Fruit fly (Drosophila melanogaster): ENCODE measurements around the gene BTBD9.
A peak's percentile ranks its signal among the peaks of the same experiment; 100 is the strongest.

Gene BTBD9

DNA sequence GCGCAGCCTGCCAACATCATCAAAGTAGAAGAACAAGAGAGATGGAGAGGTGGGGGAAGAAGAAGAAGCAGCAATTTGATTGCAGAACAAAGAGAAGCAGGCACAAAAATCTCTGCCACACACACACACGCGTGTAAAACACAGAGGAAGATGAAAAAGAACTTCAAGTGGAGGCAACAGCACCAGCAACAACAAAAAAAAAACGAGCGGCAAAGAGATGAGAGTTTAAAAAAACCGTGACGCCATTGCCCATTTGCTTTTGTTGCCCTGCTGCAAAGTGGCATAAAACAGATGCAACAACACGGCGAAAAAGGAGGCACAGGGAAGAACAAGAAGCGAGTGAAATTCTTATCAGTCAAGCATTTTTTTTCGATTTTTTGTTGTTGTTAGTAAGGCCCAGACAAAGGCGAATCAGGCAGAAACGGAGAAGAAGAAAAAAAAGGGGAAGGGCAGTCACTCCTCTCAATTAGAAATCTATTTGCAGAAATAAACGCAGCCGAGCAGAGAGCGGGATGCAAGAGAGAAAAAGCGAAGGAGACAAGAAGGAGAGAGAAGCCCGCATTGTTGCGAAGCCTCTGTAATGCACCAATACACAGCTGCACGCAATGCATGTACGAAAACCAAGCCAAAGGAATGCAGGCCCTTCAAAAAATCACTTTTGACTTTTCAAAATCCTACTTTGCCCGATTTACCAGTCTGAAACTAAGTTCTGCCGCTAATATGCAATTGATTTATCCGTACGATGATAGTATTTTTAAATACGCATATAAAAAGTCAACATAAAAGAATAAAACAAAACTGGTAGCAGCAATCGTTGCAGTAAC lies 26.4 kb upstream of the BTBD9 start:
- TF ChIP-seq psq (optimal IDR thresholded peaks at IDR 0.05) (no peak), CG8478 (optimal IDR thresholded peaks at IDR 0.05) (no peak), pan (optimal IDR thresholded peaks at IDR 0.05) (no peak), Dll (optimal IDR thresholded peaks at IDR 0.05) (no peak), usp (GFP tag; optimal IDR thresholded peaks at IDR 0.05) (no peak), EcR (GFP tag; optimal IDR thresholded peaks at IDR 0.05) (peak in 1 of 2 experiments; percentile 59)

DNA sequence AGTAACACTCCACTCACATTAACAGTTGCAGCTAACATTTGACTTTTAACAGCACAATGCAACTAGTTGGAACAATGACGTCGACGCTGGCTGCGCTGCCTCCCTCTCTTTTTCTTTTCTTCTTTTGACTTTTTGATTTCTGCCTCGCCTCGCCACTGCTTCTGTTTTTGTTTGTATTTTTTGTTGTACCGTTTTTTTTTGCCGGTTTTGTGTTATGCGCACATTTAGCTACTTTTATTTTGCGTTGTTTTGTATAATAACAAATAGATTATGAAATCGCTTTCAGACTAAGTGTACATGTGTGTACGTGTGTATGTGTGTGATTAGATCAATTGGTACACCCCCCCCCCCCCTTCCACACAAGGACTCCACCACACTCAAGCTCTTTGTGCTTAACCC lies 25.8 kb upstream of the BTBD9 start:
- no peak for TF ChIP-seq usp (GFP tag; optimal IDR thresholded peaks at IDR 0.05)
- TF ChIP-seq psq (optimal IDR thresholded peaks at IDR 0.05), result no peak
- no peak for TF ChIP-seq CG8478 (optimal IDR thresholded peaks at IDR 0.05)
- TF ChIP-seq EcR (GFP tag; optimal IDR thresholded peaks at IDR 0.05), result no peak
- no peak for TF ChIP-seq pan (optimal IDR thresholded peaks at IDR 0.05)

DNA sequence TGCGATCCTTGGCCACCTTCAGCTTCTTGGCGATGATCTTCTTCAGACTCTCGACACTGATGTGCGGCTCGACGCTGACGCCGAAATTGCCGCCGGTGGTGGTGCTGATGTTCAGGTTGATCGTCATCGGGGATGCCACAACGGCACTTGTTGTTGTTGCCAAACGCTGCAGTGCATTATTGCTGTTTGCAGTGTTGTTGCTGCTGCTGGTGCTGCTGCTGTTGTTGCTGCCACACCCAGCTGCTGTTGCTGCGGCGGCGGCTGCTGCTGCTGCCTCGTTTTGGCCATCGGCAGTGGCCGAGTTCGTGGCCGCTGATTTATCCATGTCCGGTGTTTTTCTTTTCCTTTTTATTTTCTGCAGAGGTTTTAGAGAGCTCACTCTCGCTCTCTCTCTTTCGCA lies 24.5 kb upstream of the BTBD9 start:
- no peak for TF ChIP-seq psq (optimal IDR thresholded peaks at IDR 0.05)
- no peak for TF ChIP-seq EcR (GFP tag; optimal IDR thresholded peaks at IDR 0.05)
- TF ChIP-seq usp (GFP tag; optimal IDR thresholded peaks at IDR 0.05), result no peak
- no peak for TF ChIP-seq Dll (optimal IDR thresholded peaks at IDR 0.05)
- no peak for TF ChIP-seq CG8478 (optimal IDR thresholded peaks at IDR 0.05)
- no peak for TF ChIP-seq pan (optimal IDR thresholded peaks at IDR 0.05)

DNA sequence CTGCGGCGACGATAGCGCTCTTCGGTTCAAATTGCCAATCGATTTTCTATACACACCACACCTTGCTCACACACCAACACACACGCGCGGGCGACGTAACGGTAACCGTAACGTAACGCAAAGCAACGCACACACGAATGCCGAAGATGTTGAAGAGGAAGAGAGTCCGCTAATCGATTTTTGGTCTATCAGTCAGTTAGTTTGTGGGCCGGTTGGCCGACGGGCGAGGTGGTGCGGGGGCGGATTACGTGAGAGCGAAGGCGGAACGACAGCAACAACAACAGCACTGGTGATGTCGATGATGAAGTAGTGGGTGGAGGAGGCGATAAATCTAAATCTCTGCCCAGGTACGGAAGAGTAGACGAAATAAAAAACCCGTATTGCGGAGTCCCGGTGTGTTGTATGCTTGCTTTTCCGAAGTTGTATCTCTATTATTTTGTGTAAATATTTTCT lies 24.0 kb upstream of the BTBD9 start, which contains the start of gene ras:
TSS of gene ras (plus strand) at position 188 of the 453 bp plus-strand sequence.
- TF ChIP-seq Dll (optimal IDR thresholded peaks at IDR 0.05), result no peak
- TF ChIP-seq EcR (GFP tag; optimal IDR thresholded peaks at IDR 0.05), result no peak
- no peak for TF ChIP-seq usp (GFP tag; optimal IDR thresholded peaks at IDR 0.05)
- no peak for TF ChIP-seq psq (optimal IDR thresholded peaks at IDR 0.05)
- no peak for TF ChIP-seq pan (optimal IDR thresholded peaks at IDR 0.05)
- no peak for TF ChIP-seq CG8478 (optimal IDR thresholded peaks at IDR 0.05)

DNA sequence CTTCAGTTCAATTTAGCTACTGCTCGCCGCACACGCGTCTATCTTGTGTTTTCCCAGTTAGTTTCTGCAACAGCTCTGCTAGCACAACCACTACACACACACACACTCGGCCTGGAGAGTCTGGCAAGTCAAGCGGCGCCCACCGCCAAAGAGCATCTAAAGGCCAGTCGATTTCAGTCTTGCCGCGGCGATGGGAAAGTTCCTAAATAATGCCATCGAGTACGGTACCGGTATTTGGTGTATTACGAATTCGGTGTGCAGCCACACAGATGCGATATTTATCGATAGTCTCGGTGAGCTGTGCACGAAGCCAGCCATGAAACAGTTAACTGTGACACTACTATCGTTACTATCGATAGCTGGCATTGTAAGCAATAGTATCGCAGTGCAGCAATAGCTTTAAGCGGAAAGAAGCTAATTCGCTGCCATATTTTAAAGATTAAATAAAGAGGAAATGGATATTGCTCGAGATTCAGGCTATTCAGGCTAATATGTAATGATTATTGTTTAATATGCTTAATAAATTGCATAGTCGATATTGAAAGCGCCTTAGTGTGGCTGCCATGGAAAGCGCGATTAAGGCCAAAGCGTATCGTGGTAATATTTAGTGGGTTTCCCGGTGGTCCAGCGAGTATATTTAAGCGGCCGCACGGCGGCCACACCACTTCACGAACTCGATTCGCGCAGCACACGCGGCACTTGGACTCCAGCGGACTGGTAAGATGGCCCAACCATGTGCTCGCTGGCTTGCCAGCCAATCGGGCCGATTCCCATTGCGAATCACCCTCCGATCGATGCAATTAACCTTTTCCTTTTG lies 23.4 kb upstream of the BTBD9 start, which contains the start of gene stx:
TSS of gene stx (minus strand) at position 171 of the 817 bp plus-strand sequence.
- no peak for TF ChIP-seq EcR (GFP tag; optimal IDR thresholded peaks at IDR 0.05)

DNA sequence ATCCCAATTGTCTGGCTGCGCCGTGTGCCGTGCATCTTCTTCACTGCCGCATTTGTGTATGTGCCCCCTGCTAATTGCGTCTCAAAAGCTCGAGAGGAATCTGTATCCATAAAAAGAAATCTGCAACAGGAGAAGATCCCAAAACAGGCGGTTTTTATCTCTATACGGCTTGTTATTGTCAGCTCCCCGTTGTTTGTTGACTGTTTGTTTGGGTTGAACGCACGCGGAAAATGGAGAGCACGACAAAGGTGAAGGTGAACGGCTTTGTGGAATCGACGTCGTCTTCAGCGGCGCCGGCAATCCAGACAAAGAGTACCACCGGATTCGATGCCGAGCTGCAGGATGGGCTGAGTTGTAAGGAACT lies 22.8 kb upstream of the BTBD9 start:
- TF ChIP-seq EcR (GFP tag; optimal IDR thresholded peaks at IDR 0.05) (no peak), psq (optimal IDR thresholded peaks at IDR 0.05) (no peak), CG8478 (optimal IDR thresholded peaks at IDR 0.05) (no peak), pan (optimal IDR thresholded peaks at IDR 0.05) (no peak), usp (GFP tag; optimal IDR thresholded peaks at IDR 0.05) (no peak), Dll (optimal IDR thresholded peaks at IDR 0.05) (no peak)

DNA sequence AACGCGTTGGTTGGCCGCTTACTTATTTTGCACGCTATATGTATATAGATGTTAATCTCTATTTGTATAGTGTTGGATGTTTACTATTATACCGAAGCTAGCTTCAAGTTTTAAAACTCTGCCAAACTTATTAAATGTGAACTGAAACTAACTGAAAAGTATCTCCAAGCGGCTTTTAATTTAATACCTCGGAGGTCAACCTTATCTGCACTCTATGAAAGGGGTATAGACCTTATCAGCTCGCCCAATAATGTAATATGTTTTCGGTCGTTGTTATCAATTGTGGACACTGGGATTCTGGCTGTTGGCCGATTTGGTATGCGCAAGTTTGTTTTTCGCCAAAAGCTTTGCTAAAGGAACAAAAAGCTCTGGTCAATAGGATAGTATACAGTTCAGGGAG lies 19.7 kb upstream of the BTBD9 start:
- TF ChIP-seq pan (optimal IDR thresholded peaks at IDR 0.05) (no peak), EcR (GFP tag; optimal IDR thresholded peaks at IDR 0.05) (no peak), usp (GFP tag; optimal IDR thresholded peaks at IDR 0.05) (no peak), psq (optimal IDR thresholded peaks at IDR 0.05) (no peak), CG8478 (optimal IDR thresholded peaks at IDR 0.05) (no peak), Dll (optimal IDR thresholded peaks at IDR 0.05) (no peak)

DNA sequence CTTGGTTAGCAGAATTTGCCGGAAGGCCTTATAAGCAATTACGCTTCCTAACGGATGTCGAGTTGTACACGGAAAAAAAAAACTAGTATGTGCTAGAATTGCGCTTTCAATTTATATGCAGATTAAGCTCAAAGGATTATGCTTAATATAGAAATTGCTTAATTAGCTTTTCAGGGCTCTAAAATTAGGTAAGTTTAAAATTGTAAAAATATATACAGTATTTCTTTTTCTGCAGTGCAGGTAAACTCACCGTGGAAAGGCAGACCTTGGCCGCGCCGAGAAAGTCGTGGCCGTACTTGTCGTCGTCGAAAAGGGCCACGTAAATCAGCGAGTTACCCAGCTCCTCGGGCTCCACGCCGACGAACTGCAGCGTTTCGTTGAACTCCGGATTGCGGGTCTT lies 17.7 kb upstream of the BTBD9 start:
- TF ChIP-seq pan (optimal IDR thresholded peaks at IDR 0.05), result no peak
- no peak for TF ChIP-seq EcR (GFP tag; optimal IDR thresholded peaks at IDR 0.05)
- TF ChIP-seq psq (optimal IDR thresholded peaks at IDR 0.05), result no peak

DNA sequence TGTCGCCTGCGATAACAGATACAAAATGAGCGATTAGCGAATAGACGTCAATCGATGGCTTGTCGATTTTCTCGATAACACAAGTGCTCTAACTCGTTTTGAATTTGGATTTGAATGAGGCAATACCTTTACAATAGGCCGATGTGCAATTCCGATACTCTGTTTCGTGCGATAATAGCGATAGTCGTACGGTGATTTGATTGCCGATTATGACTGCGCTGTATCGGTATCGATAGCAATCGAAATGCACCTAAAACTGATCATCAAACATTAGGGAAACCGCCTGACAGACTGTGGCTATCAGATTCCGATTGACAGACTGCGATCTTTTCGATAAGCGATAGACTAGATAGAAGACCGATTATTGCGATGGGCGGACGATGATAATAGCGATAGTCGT lies 16.6 kb upstream of the BTBD9 start:
- TF ChIP-seq CG8478 (optimal IDR thresholded peaks at IDR 0.05), result no peak
- no peak for TF ChIP-seq EcR (GFP tag; optimal IDR thresholded peaks at IDR 0.05)
- no peak for TF ChIP-seq pan (optimal IDR thresholded peaks at IDR 0.05)
- no peak for TF ChIP-seq psq (optimal IDR thresholded peaks at IDR 0.05)
- no peak for TF ChIP-seq Dll (optimal IDR thresholded peaks at IDR 0.05)
- no peak for TF ChIP-seq usp (GFP tag; optimal IDR thresholded peaks at IDR 0.05)

DNA sequence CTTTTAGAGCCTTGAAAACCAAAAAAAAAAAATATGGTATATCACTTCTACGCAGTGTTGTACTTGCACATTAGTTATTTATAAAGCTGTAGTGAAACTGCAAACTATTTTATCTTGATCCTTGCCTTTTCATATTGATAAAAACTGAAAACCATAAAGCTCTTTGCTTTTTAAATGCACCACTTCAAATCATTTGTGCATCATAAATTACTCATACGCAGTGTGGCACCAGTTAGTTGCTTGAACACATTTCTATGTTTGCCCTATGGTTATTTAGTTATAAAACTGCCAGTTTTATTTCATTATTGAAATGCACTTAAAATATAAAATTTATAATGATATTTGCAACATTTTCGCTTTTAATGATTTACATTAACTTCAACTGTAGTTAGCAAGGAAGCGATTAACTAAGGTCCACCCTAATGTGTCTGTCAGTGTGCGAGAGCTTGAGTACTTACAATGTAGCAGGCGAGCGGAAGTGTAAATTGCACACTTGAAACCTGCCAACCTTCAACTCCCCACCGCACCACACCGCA lies 12.2 kb upstream of the BTBD9 start:
- TF ChIP-seq EcR (GFP tag; optimal IDR thresholded peaks at IDR 0.05), result no peak
- no peak for TF ChIP-seq pan (optimal IDR thresholded peaks at IDR 0.05)
- TF ChIP-seq CG8478 (optimal IDR thresholded peaks at IDR 0.05), result no peak
- no peak for TF ChIP-seq Dll (optimal IDR thresholded peaks at IDR 0.05)

DNA sequence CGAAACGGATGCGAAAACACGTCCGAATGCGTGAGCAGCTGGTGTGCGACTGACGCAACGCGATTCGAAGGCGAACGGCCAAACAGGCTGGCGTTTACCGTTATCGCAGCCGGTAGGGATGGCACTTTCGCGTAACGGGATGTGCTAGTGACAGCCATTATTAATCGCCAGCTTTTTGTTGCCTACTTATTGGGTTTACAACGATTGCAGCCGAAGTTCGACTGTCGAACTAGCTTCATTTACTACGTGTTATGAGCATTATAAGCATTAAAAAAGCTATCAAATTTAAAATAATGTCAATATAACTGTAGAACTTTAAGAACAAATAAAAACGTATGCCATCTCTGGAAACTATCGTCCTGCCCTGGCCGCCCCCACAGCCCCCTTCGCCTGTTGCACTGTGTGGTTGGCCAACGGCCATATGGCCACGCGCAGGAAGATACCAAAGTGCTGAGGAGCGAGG lies 10.7 kb upstream of the BTBD9 start, which contains the start of gene Rph:
TSS of gene Rph (minus strand) at position 51 of the 463 bp plus-strand sequence.
- TF ChIP-seq EcR (GFP tag; optimal IDR thresholded peaks at IDR 0.05) (no peak), usp (GFP tag; optimal IDR thresholded peaks at IDR 0.05) (no peak), pan (optimal IDR thresholded peaks at IDR 0.05) (no peak), Dll (optimal IDR thresholded peaks at IDR 0.05) (no peak), psq (optimal IDR thresholded peaks at IDR 0.05) (no peak), CG8478 (optimal IDR thresholded peaks at IDR 0.05) (no peak)

DNA sequence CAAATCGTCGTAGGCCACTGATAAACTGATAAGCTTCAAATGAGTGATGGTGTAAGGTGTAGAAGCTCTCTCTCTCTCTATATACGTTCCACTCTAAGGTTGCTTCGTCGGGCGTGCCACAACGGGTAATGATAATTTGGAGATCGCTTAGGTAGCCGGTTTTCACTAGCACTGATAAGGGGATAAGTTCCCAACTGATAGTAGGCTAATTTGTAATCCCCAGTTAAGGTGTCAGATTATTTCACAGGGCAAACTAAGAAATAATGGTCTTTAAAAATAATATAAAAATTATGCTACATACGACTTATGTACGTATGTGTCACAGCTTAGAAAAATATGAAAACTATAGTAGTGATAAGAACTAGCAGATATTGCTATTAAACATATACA lies 5.8 kb upstream of the BTBD9 start:
- TF ChIP-seq EcR (GFP tag; optimal IDR thresholded peaks at IDR 0.05) (no peak), Dll (optimal IDR thresholded peaks at IDR 0.05) (no peak), psq (optimal IDR thresholded peaks at IDR 0.05) (no peak), CG8478 (optimal IDR thresholded peaks at IDR 0.05) (no peak), usp (GFP tag; optimal IDR thresholded peaks at IDR 0.05) (no peak), pan (optimal IDR thresholded peaks at IDR 0.05) (no peak)

Measured in whole organism.